Worm (Caenorhabditis elegans): ENCODE measurements around the gene cyn-17.
"Not testable (repeated sequence)": the region's sequence is repeated elsewhere in the genome, so short reads cannot be mapped to it uniquely, and the experiment has no call there.

Gene cyn-17

ce11 chrV:5799373-5799772, at the start of gene cyn-17:
Gene cyn-17, plus strand, starts transcription at chrV:5799673.
- TF ChIP-seq sem-4 (tag; optimal IDR thresholded peaks at IDR 0.05) (no peak), F13H6.1 (tag; optimal IDR thresholded peaks at IDR 0.05) (no peak), zag-1 (tag; optimal IDR thresholded peaks at IDR 0.05) (no peak), ZK546.5 (tag; optimal IDR thresholded peaks at IDR 0.05) (no peak), skn-1 (tag; optimal IDR thresholded peaks at IDR 0.05) (no peak), lin-13 (GFP tag; optimal IDR thresholded peaks at IDR 0.05) (no peak), ceh-82 (tag; optimal IDR thresholded peaks at IDR 0.05) (no peak), alr-1 (tag; optimal IDR thresholded peaks at IDR 0.05) (no peak), nhr-77 (tag; optimal IDR thresholded peaks at IDR 0.05) (no peak), elt-1 (tag; optimal IDR thresholded peaks at IDR 0.05) (no peak), nhr-11 (tag; optimal IDR thresholded peaks at IDR 0.05) (no peak), Y55F3AM.14 (GFP tag; optimal IDR thresholded peaks at IDR 0.05) (no peak), ztf-11 (tag; optimal IDR thresholded peaks at IDR 0.05) (no peak), ztf-4 (tag; optimal IDR thresholded peaks at IDR 0.05) (no peak), peb-1 (tag; optimal IDR thresholded peaks at IDR 0.05) (no peak)

- TF ChIP-seq nhr-12 (tag; optimal IDR thresholded peaks at IDR 0.05) (no peak), elt-3 (tag; optimal IDR thresholded peaks at IDR 0.05) (no peak), lin-11 (tag; optimal IDR thresholded peaks at IDR 0.05) (no peak), aly-2 (tag; optimal IDR thresholded peaks at IDR 0.05) (no peak), Y55F3AM.14 (GFP tag; optimal IDR thresholded peaks at IDR 0.05) (no peak), R02D3.7 (tag; optimal IDR thresholded peaks at IDR 0.05) (no peak), egl-27 (tag; optimal IDR thresholded peaks at IDR 0.05) (no peak), skn-1 (tag; optimal IDR thresholded peaks at IDR 0.05) (no peak), nhr-11 (tag; optimal IDR thresholded peaks at IDR 0.05) (no peak), ama-1 (optimal IDR thresholded peaks at IDR 0.05) (no peak), lin-13 (GFP tag; optimal IDR thresholded peaks at IDR 0.05) (no peak), nhr-129 (tag; optimal IDR thresholded peaks at IDR 0.05) (no peak), lsy-2 (tag; optimal IDR thresholded peaks at IDR 0.05) (no peak), nhr-237 (tag; optimal IDR thresholded peaks at IDR 0.05) (no peak), unc-62 (GFP tag; optimal IDR thresholded peaks at IDR 0.05) (no peak), nhr-10 (tag; optimal IDR thresholded peaks at IDR 0.05) (no peak)
Measured at ce11 chrV:5753432-5753831, 46.0 kb upstream of the cyn-17 start, which contains the start of gene pgph-1. Gene pgph-1, minus strand, starts transcription at chrV:5753532.

ce11 chrV:5755203-5755693, 44.2 kb upstream of the cyn-17 start, which contains the start of gene K09H11.11:
Gene K09H11.11, minus strand, starts transcription at chrV:5755253.
- TF ChIP-seq egl-27, peb-1, mbf-1 (tag; optimal IDR thresholded peaks at IDR 0.05): not testable (repeated sequence)

ce11 chrV:5756193-5756592, 43.3 kb upstream of the cyn-17 start, which contains the start of gene C53A3.3:
Gene C53A3.3, plus strand, starts transcription at chrV:5756493.
- no peak for TF ChIP-seq ceh-82 (tag; optimal IDR thresholded peaks at IDR 0.05)
- TF ChIP-seq mbf-1 (tag; optimal IDR thresholded peaks at IDR 0.05) = no peak
- no peak for TF ChIP-seq sma-9 (GFP tag; optimal IDR thresholded peaks at IDR 0.05)
- TF ChIP-seq sma-9 (tag; optimal IDR thresholded peaks at IDR 0.05) = no peak
- TF ChIP-seq crh-2 (tag; optimal IDR thresholded peaks at IDR 0.05) = no peak
- TF ChIP-seq F13H6.1 (tag; optimal IDR thresholded peaks at IDR 0.05) = no peak
- TF ChIP-seq gmeb-1 (tag; optimal IDR thresholded peaks at IDR 0.05) = no peak
- no peak for TF ChIP-seq lsy-2 (tag; optimal IDR thresholded peaks at IDR 0.05)
- TF ChIP-seq lin-13 (GFP tag; optimal IDR thresholded peaks at IDR 0.05) = no peak
- no peak for TF ChIP-seq unc-62 (GFP tag; optimal IDR thresholded peaks at IDR 0.05)
- no peak for TF ChIP-seq ama-1 (optimal IDR thresholded peaks at IDR 0.05)
- TF ChIP-seq nhr-237 (tag; optimal IDR thresholded peaks at IDR 0.05) = no peak
- TF ChIP-seq mdl-1 (tag; optimal IDR thresholded peaks at IDR 0.05) = no peak
- no peak for TF ChIP-seq fos-1 (tag; optimal IDR thresholded peaks at IDR 0.05)
- TF ChIP-seq elt-1 (tag; optimal IDR thresholded peaks at IDR 0.05) = no peak
- no peak for TF ChIP-seq aly-2 (tag; optimal IDR thresholded peaks at IDR 0.05)
- TF ChIP-seq ztf-11 (tag; optimal IDR thresholded peaks at IDR 0.05) = no peak
- no peak for TF ChIP-seq snpc-4 (tag; optimal IDR thresholded peaks at IDR 0.05)
- no peak for TF ChIP-seq nhr-77 (tag; optimal IDR thresholded peaks at IDR 0.05)
- TF ChIP-seq alr-1 (tag; optimal IDR thresholded peaks at IDR 0.05) = no peak

ce11 chrV:5758780-5759179, 40.7 kb upstream of the cyn-17 start, which contains the start of gene C53A3.4:
Gene C53A3.4, minus strand, starts transcription at chrV:5758880.
- no peak for TF ChIP-seq ZK546.5 (tag; optimal IDR thresholded peaks at IDR 0.05)
- TF ChIP-seq F13H6.1 (tag; optimal IDR thresholded peaks at IDR 0.05) = no peak
- TF ChIP-seq mbf-1 (tag; optimal IDR thresholded peaks at IDR 0.05) = no peak
- no peak for TF ChIP-seq egl-27 (tag; optimal IDR thresholded peaks at IDR 0.05)
- no peak for TF ChIP-seq nhr-11 (tag; optimal IDR thresholded peaks at IDR 0.05)
- TF ChIP-seq nhr-12 (tag; optimal IDR thresholded peaks at IDR 0.05) = no peak
- TF ChIP-seq sma-9 (GFP tag; optimal IDR thresholded peaks at IDR 0.05) = no peak
- TF ChIP-seq sma-9 (tag; optimal IDR thresholded peaks at IDR 0.05) = no peak
- TF ChIP-seq mab-5 (tag; optimal IDR thresholded peaks at IDR 0.05) = no peak
- TF ChIP-seq nhr-23 (tag; optimal IDR thresholded peaks at IDR 0.05) = no peak
- no peak for TF ChIP-seq ceh-82 (tag; optimal IDR thresholded peaks at IDR 0.05)

Measured in whole organism, L2 larva.